Worm (Caenorhabditis elegans) whole organism, L1 larva: ENCODE data around the gene nhr-140.

Experiments used
- aly-2 ChIP-seq: fragments of 150-350 bp; optimal IDR thresholded peaks from 2 replicates; lab custom pipeline; 2014; ENCODE audit warnings: missing biosample characterization, missing genetic modification characterization
- blmp-1 ChIP-seq: fragments of 150-350 bp; optimal IDR thresholded peaks from 2 replicates; lab custom pipeline; 2014; ENCODE audit warnings: missing biosample characterization, missing genetic modification characterization
- ceh-82 ChIP-seq, 3 experiments: fragments of 150-350 bp in 1 of 3; sonication (generic microtip) in 2 of 3; optimal IDR thresholded peaks; 2 replicates each; lab custom pipeline; 2014 to 2017; ENCODE audit warnings: missing biosample characterization in 3 of 3, missing genetic modification characterization in 3 of 3
- ceh-88 ChIP-seq: fragments of 200-800 bp; sonication (Bioruptor generic); IDR thresholded peaks from 2 replicates; pipeline ENCODE4 v1.3.6; 2022; ENCODE audit warnings: missing genetic modification characterization, missing compliant biosample characterization
- dpl-1 ChIP-seq, 3 experiments: fragments of 150-350 bp in 2 of 3; sonication (generic microtip) in 1 of 3; optimal IDR thresholded peaks; 2 replicates each; lab custom pipeline; 2014 to 2017; ENCODE audit warnings: missing biosample characterization in 3 of 3, missing genetic modification characterization in 3 of 3, missing genetic modification reagents in 3 of 3
- efl-1 ChIP-seq, 4 experiments: fragments of 150-350 bp; optimal IDR thresholded peaks in 3 of 4; peaks in 1 of 4; 1 replicate in 1 of 4; 2 replicates in 3 of 4; lab custom pipeline; 2014; ENCODE audit warnings: missing biosample characterization in 2 of 4, missing genetic modification characterization in 2 of 4, missing genetic modification reagents in 2 of 4
- elt-2 ChIP-seq: sonication (generic microtip); optimal IDR thresholded peaks from 2 replicates; lab custom pipeline; 2016; ENCODE audit warnings: missing genetic modification characterization, mild to moderate bottlenecking, inconsistent platforms, missing compliant biosample characterization, missing genetic modification reagents
- elt-3 ChIP-seq, 6 experiments: fragments of 150-350 bp in 1 of 6; sonication (generic microtip); optimal IDR thresholded peaks; 2 replicates each; lab custom pipeline; 2017 to 2018; ENCODE audit warnings: missing biosample characterization in 6 of 6, missing genetic modification characterization in 6 of 6, inconsistent platforms in 1 of 6
- hlh-17 ChIP-seq: fragments of 200-800 bp; sonication (Bioruptor generic); optimal IDR thresholded peaks from 2 replicates; lab custom pipeline; 2018; ENCODE audit warnings: missing genetic modification characterization, mild to moderate bottlenecking, missing compliant biosample characterization, moderate library complexity, borderline replicate concordance
- hpl-2 ChIP-seq: fragments of 150-350 bp; optimal IDR thresholded peaks from 2 replicates; lab custom pipeline; 2014; ENCODE audit warnings: missing biosample characterization, missing genetic modification reagents, missing genetic modification characterization
- irx-1 ChIP-seq: sonication (generic microtip); optimal IDR thresholded peaks from 2 replicates; lab custom pipeline; 2016; ENCODE audit warnings: missing genetic modification characterization, missing compliant biosample characterization
- jun-1 ChIP-seq: fragments of 150-350 bp; optimal IDR thresholded peaks from 2 replicates; lab custom pipeline; 2014; ENCODE audit warnings: missing biosample characterization, missing genetic modification reagents, missing genetic modification characterization
- lin-14 ChIP-seq: fragments of 200-800 bp; sonication (Bioruptor generic); optimal IDR thresholded peaks from 2 replicates; lab custom pipeline; 2018; ENCODE audit warnings: mild to moderate bottlenecking, missing genetic modification characterization, moderate library complexity, missing compliant biosample characterization
- lin-15B ChIP-seq: fragments of 150-350 bp; sonication (generic microtip); optimal IDR thresholded peaks from 3 replicates; lab custom pipeline; 2014; ENCODE audit warnings: missing biosample characterization, missing genetic modification characterization
- lin-35 ChIP-seq, 2 experiments: fragments of 150-350 bp; optimal IDR thresholded peaks; 2 replicates each; lab custom pipeline; 2014; ENCODE audit warnings: missing biosample characterization in 2 of 2, missing genetic modification characterization in 2 of 2, missing genetic modification reagents in 2 of 2
- lin-39 ChIP-seq: fragments of 150-350 bp; optimal IDR thresholded peaks from 2 replicates; lab custom pipeline; 2014; ENCODE audit warnings: missing biosample characterization, missing genetic modification reagents, missing genetic modification characterization
- lir-3 ChIP-seq: sonication (generic microtip); optimal IDR thresholded peaks from 2 replicates; lab custom pipeline; 2016; ENCODE audit warnings: mild to moderate bottlenecking, missing genetic modification characterization, moderate library complexity, missing compliant biosample characterization; ENCODE audit not compliant: poor library complexity
- lsy-2 ChIP-seq, 2 experiments: fragments of 150-350 bp; optimal IDR thresholded peaks; 2 replicates each; lab custom pipeline; 2014; ENCODE audit warnings: missing biosample characterization in 2 of 2, missing genetic modification characterization in 2 of 2
- mab-9 ChIP-seq: fragments of 200-800 bp; sonication (Bioruptor generic); IDR thresholded peaks from 2 replicates; pipeline ENCODE4 v1.3.6; 2022; ENCODE audit warnings: missing genetic modification reagents, missing genetic modification characterization, missing compliant biosample characterization
- mdl-1 ChIP-seq, 2 experiments: fragments of 150-350 bp; optimal IDR thresholded peaks; 2 replicates each; lab custom pipeline; 2014 to 2017; ENCODE audit warnings: missing biosample characterization in 2 of 2, missing genetic modification characterization in 2 of 2, inconsistent platforms in 1 of 2
- mep-1 ChIP-seq: fragments of 150-350 bp; optimal IDR thresholded peaks from 2 replicates; lab custom pipeline; 2014; ENCODE audit warnings: missing biosample characterization, missing genetic modification characterization
- nhr-12 ChIP-seq: sonication (generic microtip); optimal IDR thresholded peaks from 2 replicates; lab custom pipeline; 2017; ENCODE audit warnings: missing biosample characterization, missing genetic modification characterization
- nhr-19 ChIP-seq: fragments of 200-800 bp; sonication (Bioruptor generic); conservative IDR thresholded peaks from 2 replicates; pipeline ENCODE4 v1.3.6; 2022; ENCODE audit warnings: missing genetic modification characterization, missing compliant biosample characterization
- nhr-20 ChIP-seq: sonication (generic microtip); optimal IDR thresholded peaks from 2 replicates; lab custom pipeline; 2016; ENCODE audit warnings: mild to moderate bottlenecking, missing genetic modification characterization, missing compliant biosample characterization
- nhr-237 ChIP-seq: fragments of 150-350 bp; optimal IDR thresholded peaks from 2 replicates; lab custom pipeline; 2014; ENCODE audit warnings: missing biosample characterization, missing genetic modification characterization
- nhr-47 ChIP-seq: sonication (generic microtip); optimal IDR thresholded peaks from 2 replicates; lab custom pipeline; 2016; ENCODE audit warnings: mild to moderate bottlenecking, missing genetic modification characterization, moderate library complexity, missing compliant biosample characterization
- nhr-71 ChIP-seq: sonication (generic microtip); optimal IDR thresholded peaks from 2 replicates; lab custom pipeline; 2016; ENCODE audit warnings: mild to moderate bottlenecking, missing genetic modification characterization, moderate library complexity, missing compliant biosample characterization
- nhr-84 ChIP-seq: sonication (generic microtip); optimal IDR thresholded peaks from 2 replicates; lab custom pipeline; 2017; ENCODE audit warnings: missing biosample characterization, missing genetic modification characterization
- nhr-85 ChIP-seq: sonication (generic microtip); peaks from one replicate; lab custom pipeline; 2016; ENCODE audit warnings: missing genetic modification characterization, inconsistent platforms, missing compliant biosample characterization
- pqm-1 ChIP-seq: sonication (generic microtip); optimal IDR thresholded peaks from 3 replicates; lab custom pipeline; 2017; ENCODE audit warnings: missing biosample characterization, missing genetic modification characterization
- skn-1 ChIP-seq: fragments of 150-350 bp; optimal IDR thresholded peaks from 2 replicates; lab custom pipeline; 2014; ENCODE audit warnings: missing biosample characterization, missing genetic modification characterization
- snpc-4 ChIP-seq: fragments of 150-350 bp; optimal IDR thresholded peaks from 2 replicates; lab custom pipeline; 2014; ENCODE audit warnings: missing biosample characterization, missing genetic modification characterization
- snu-23 ChIP-seq: sonication (generic microtip); optimal IDR thresholded peaks from 2 replicates; lab custom pipeline; 2016; ENCODE audit warnings: missing genetic modification characterization, missing compliant biosample characterization
- sptf-1 ChIP-seq: fragments of 150-350 bp; optimal IDR thresholded peaks from 2 replicates; lab custom pipeline; 2014; ENCODE audit warnings: missing biosample characterization, missing genetic modification characterization
- swsn-7 ChIP-seq: sonication (generic microtip); optimal IDR thresholded peaks from 2 replicates; lab custom pipeline; 2016; ENCODE audit warnings: missing genetic modification characterization, missing compliant biosample characterization
- tbx-2 ChIP-seq: sonication (generic microtip); optimal IDR thresholded peaks from 2 replicates; lab custom pipeline; 2016; ENCODE audit warnings: missing genetic modification characterization, missing compliant biosample characterization
- unc-62 ChIP-seq: fragments of 150-350 bp; optimal IDR thresholded peaks from 2 replicates; lab custom pipeline; 2014; ENCODE audit warnings: missing biosample characterization, missing genetic modification reagents, missing genetic modification characterization
- zip-4 ChIP-seq: fragments of 200-800 bp; sonication (Bioruptor generic); optimal IDR thresholded peaks from 2 replicates; lab custom pipeline; 2018; ENCODE audit warnings: mild to moderate bottlenecking, missing genetic modification characterization, moderate library complexity, missing compliant biosample characterization
- ztf-11 ChIP-seq, 2 experiments: sonication (generic microtip); optimal IDR thresholded peaks; 2 replicates each; lab custom pipeline; 2016 to 2017; ENCODE audit warnings: missing genetic modification characterization in 2 of 2, missing biosample characterization in 1 of 2, missing compliant biosample characterization in 1 of 2

Gene nhr-140

ce11 chrV:7003850-7004249 lies 14.4 kb upstream of the nhr-140 start, which contains the start of gene srab-4:
TSS of gene srab-4 (plus strand) at chrV:7004150.
- TF ChIP-seq unc-62 (GFP tag; lab: Kevin White, UChicago) (no peak), lin-15B (tag; lab: Kevin White, UChicago) (no peak), ztf-11 (tag; optimal IDR thresholded peaks at IDR 0.05; lab: Kevin White, UChicago) (no peak), lin-14 (GFP tag; lab: Kevin White, UChicago) (no peak), nhr-84 (tag; lab: Kevin White, UChicago) (no peak), lir-3 (tag; lab: Kevin White, UChicago) (no peak), mab-9 (no peak), snpc-4 (tag; lab: Kevin White, UChicago) (no peak)

- TF ChIP-seq lin-39 (tag; lab: Kevin White, UChicago) (no peak), hpl-2 (GFP tag; lab: Kevin White, UChicago) (no peak), skn-1 (tag; lab: Kevin White, UChicago) (no peak), efl-1 (optimal IDR thresholded peaks at IDR 0.05; lab: Kevin White, UChicago) (no peak), efl-1 (GFP tag; optimal IDR thresholded peaks at IDR 0.05 in 1 of 2; lab: Kevin White, UChicago) (peak in 1 of 2 experiments; percentile 75), elt-2 (tag; lab: Kevin White, UChicago) (peak; percentile 1), pqm-1 (tag; lab: Kevin White, UChicago) (no peak), jun-1 (no peak), nhr-12 (no peak), ceh-88 (GFP tag; lab: Robert Waterston, UW) (no peak), ceh-82 (tag; optimal IDR thresholded peaks at IDR 0.05; lab: Kevin White, UChicago) (no peak), lir-3 (tag; lab: Kevin White, UChicago) (no peak)
Measured at ce11 chrV:7000734-7001133, 11.3 kb upstream of the nhr-140 start.

ce11 chrV:6998303-6998884 lies 8.9 kb upstream of the nhr-140 start, which contains the start of gene nhr-42:
TSS of gene nhr-42 (plus strand) at chrV:6998819.
- TF ChIP-seq lsy-2 (tag; optimal IDR thresholded peaks at IDR 0.05; lab: Kevin White, UChicago) (peak in 1 of 2 experiments; percentile 21), elt-3 (tag; optimal IDR thresholded peaks at IDR 0.05; lab: Kevin White, UChicago) (peak in 2 of 6 experiments; percentile 4 to 35), irx-1 (tag; lab: Kevin White, UChicago) (peak; percentile 8), zip-4 (GFP tag; lab: Kevin White, UChicago) (no peak), nhr-85 (peak; percentile 84), nhr-237 (peak; percentile 17), swsn-7 (tag; lab: Kevin White, UChicago) (peak; percentile 17), snu-23 (GFP tag; lab: Kevin White, UChicago) (peak; percentile 50), efl-1 (optimal IDR thresholded peaks at IDR 0.05; lab: Kevin White, UChicago) (peak; percentile 2 to 3), efl-1 (GFP tag; optimal IDR thresholded peaks at IDR 0.05 in 1 of 2; lab: Kevin White, UChicago) (peak; percentile 1 to 77), dpl-1 (GFP tag; optimal IDR thresholded peaks at IDR 0.05; lab: Kevin White, UChicago) (no peak), lin-35 (GFP tag; optimal IDR thresholded peaks at IDR 0.05; lab: Kevin White, UChicago) (peak in 1 of 2 experiments; percentile 18), hlh-17 (GFP tag; lab: Kevin White, UChicago) (no peak), nhr-71 (tag; lab: Kevin White, UChicago) (peak; percentile 50), mep-1 (tag; lab: Kevin White, UChicago) (peak; percentile 22), mdl-1 (tag; optimal IDR thresholded peaks at IDR 0.05; lab: Kevin White, UChicago) (peak in 1 of 2 experiments; percentile 58), nhr-19 (GFP tag; lab: Robert Waterston, UW) (peak; percentile 29; the same call in 1 of the 2 replicates), skn-1 (tag; lab: Kevin White, UChicago) (peak; percentile 2), nhr-20 (tag; lab: Kevin White, UChicago) (peak; percentile 68), aly-2 (no peak), nhr-47 (tag; lab: Kevin White, UChicago) (no peak), elt-2 (tag; lab: Kevin White, UChicago) (peak; percentile 55), tbx-2 (tag; lab: Kevin White, UChicago) (peak; percentile 62), sptf-1 (tag; lab: Kevin White, UChicago) (no peak), blmp-1 (tag; lab: Kevin White, UChicago) (peak; percentile 41), lin-14 (GFP tag; lab: Kevin White, UChicago) (peak; percentile 68)
